Fruit fly (Drosophila melanogaster): ENCODE results near the gene CG13362.

- no peak for TF ChIP-seq fru (optimal IDR thresholded peaks at IDR 0.05)
- no peak for TF ChIP-seq nau (GFP tag; optimal IDR thresholded peaks at IDR 0.05)
- no peak for TF ChIP-seq wdn (GFP tag; IDR thresholded peaks at IDR 0.05)
- no peak for TF ChIP-seq CG17568 (GFP tag; optimal IDR thresholded peaks at IDR 0.05)
- no peak for TF ChIP-seq Sry-δ (GFP tag; optimal IDR thresholded peaks at IDR 0.05)
- TF ChIP-seq Bteb2 (GFP tag; optimal IDR thresholded peaks at IDR 0.05): no peak
- TF ChIP-seq CG4854 (GFP tag; optimal IDR thresholded peaks at IDR 0.05): no peak
- TF ChIP-seq nerfin-2 (GFP tag; IDR thresholded peaks at IDR 0.05; ENCODE audit: partially characterized antibody): no peak
- TF ChIP-seq Dip2 (GFP tag; IDR thresholded peaks at IDR 0.05): no peak
- TF ChIP-seq nmo (GFP tag; optimal IDR thresholded peaks at IDR 0.05): no peak
- TF ChIP-seq CG4617 (GFP tag; optimal IDR thresholded peaks at IDR 0.05; ENCODE audit: borderline replicate concordance): no peak
Observed at dm6 chrX:718945-719344, 32.2 kb downstream of the CG13362 start.
